Fruit fly (Drosophila melanogaster): ENCODE data around the gene inaF-A.
A peak's percentile ranks its signal among the peaks of the same experiment; 100 is the strongest.

inaF-A gene

dm6 chrX:11684462-11684861 lies 49.2 kb downstream of the inaF-A start:
- TF ChIP-seq Vsx2 (GFP tag; optimal IDR thresholded peaks at IDR 0.05; ENCODE audit: partially characterized antibody): no peak
- TF ChIP-seq Jra (GFP tag; optimal IDR thresholded peaks at IDR 0.05): no peak
- TF ChIP-seq brk (GFP tag; optimal IDR thresholded peaks at IDR 0.05): peak; percentile 26
- peak; percentile 49 for TF ChIP-seq h (GFP tag; optimal IDR thresholded peaks at IDR 0.05)
- no peak for TF ChIP-seq HLH106 (tag; optimal IDR thresholded peaks at IDR 0.05)
- no peak for TF ChIP-seq lola (GFP tag; optimal IDR thresholded peaks at IDR 0.05)
- peak; percentile 64 for TF ChIP-seq Rel (GFP tag; optimal IDR thresholded peaks at IDR 0.05)
- TF ChIP-seq Rel (tag; optimal IDR thresholded peaks at IDR 0.05): peak; percentile 56
- TF ChIP-seq jim (GFP tag; optimal IDR thresholded peaks at IDR 0.05): no peak
- peak; percentile 40 for TF ChIP-seq fru (GFP tag; optimal IDR thresholded peaks at IDR 0.05)
- no peak for TF ChIP-seq dsf (GFP tag; optimal IDR thresholded peaks at IDR 0.05; ENCODE audit: borderline replicate concordance)
- peak; percentile 61 for TF ChIP-seq rgr (GFP tag; optimal IDR thresholded peaks at IDR 0.05)
- TF ChIP-seq Abd-B (GFP tag; optimal IDR thresholded peaks at IDR 0.05): no peak
- no peak for TF ChIP-seq CG9705 (GFP tag; optimal IDR thresholded peaks at IDR 0.05)
- TF ChIP-seq usp (GFP tag; optimal IDR thresholded peaks at IDR 0.05): no peak
- no peak for TF ChIP-seq N (GFP tag; optimal IDR thresholded peaks at IDR 0.05)
- peak; percentile 17 for TF ChIP-seq dmrt93B (GFP tag; optimal IDR thresholded peaks at IDR 0.05)
- peak; percentile 8 for TF ChIP-seq sage (GFP tag; optimal IDR thresholded peaks at IDR 0.05)
- no peak for TF ChIP-seq Hr78 (GFP tag; optimal IDR thresholded peaks at IDR 0.05)
- no peak for TF ChIP-seq CG32264 (GFP tag; optimal IDR thresholded peaks at IDR 0.05)
- TF ChIP-seq br (GFP tag; optimal IDR thresholded peaks at IDR 0.05): no peak
- no peak for TF ChIP-seq CrebA (GFP tag; optimal IDR thresholded peaks at IDR 0.05; ENCODE audit: borderline replicate concordance)
- TF ChIP-seq foxo (GFP tag; optimal IDR thresholded peaks at IDR 0.05): peak in 1 of 2 experiments; percentile 34
- TF ChIP-seq sv (GFP tag; optimal IDR thresholded peaks at IDR 0.05): no peak
- no peak for TF ChIP-seq Dfd (GFP tag; optimal IDR thresholded peaks at IDR 0.05)
- no peak for TF ChIP-seq GATAd (GFP tag; optimal IDR thresholded peaks at IDR 0.05)
- TF ChIP-seq Dif (GFP tag; optimal IDR thresholded peaks at IDR 0.05; ENCODE audit: partially characterized antibody): no peak
- peak; percentile 59 for TF ChIP-seq Sp1 (GFP tag; optimal IDR thresholded peaks at IDR 0.05)
- no peak for TF ChIP-seq Mio (GFP tag; optimal IDR thresholded peaks at IDR 0.05)
- no peak for TF ChIP-seq Myc (optimal IDR thresholded peaks at IDR 0.05)
- peak; percentile 25 for TF ChIP-seq OdsH (GFP tag; optimal IDR thresholded peaks at IDR 0.05)
- no peak for TF ChIP-seq dl (GFP tag; optimal IDR thresholded peaks at IDR 0.05; ENCODE audit: insufficient read depth in 1 of 2, partially characterized antibody in 2 of 2)
- no peak for TF ChIP-seq pan (optimal IDR thresholded peaks at IDR 0.05)
- no peak for TF ChIP-seq tai (GFP tag; optimal IDR thresholded peaks at IDR 0.05)
- TF ChIP-seq woc (GFP tag; optimal IDR thresholded peaks at IDR 0.05): peak; percentile 70
- TF ChIP-seq psq (GFP tag; optimal IDR thresholded peaks at IDR 0.05): peak; percentile 75
- TF ChIP-seq Hnf4 (GFP tag; optimal IDR thresholded peaks at IDR 0.05): peak; percentile 51
- TF ChIP-seq ey (GFP tag; optimal IDR thresholded peaks at IDR 0.05): peak; percentile 19
- TF ChIP-seq Hr83 (GFP tag; optimal IDR thresholded peaks at IDR 0.05; ENCODE audit: poor library complexity, severe bottlenecking): peak; percentile 73

- TF ChIP-seq br (GFP tag; optimal IDR thresholded peaks at IDR 0.05): peak; percentile 12
- peak; percentile 52 for TF ChIP-seq h (GFP tag; optimal IDR thresholded peaks at IDR 0.05)
- TF ChIP-seq Mio (GFP tag; optimal IDR thresholded peaks at IDR 0.05): no peak
- TF ChIP-seq Rel (GFP tag; optimal IDR thresholded peaks at IDR 0.05): no peak
- TF ChIP-seq Rel (tag; optimal IDR thresholded peaks at IDR 0.05): peak; percentile 60
- no peak for TF ChIP-seq CrebA (GFP tag; optimal IDR thresholded peaks at IDR 0.05; ENCODE audit: borderline replicate concordance)
- TF ChIP-seq pan (optimal IDR thresholded peaks at IDR 0.05): no peak
- no peak for TF ChIP-seq woc (GFP tag; optimal IDR thresholded peaks at IDR 0.05)
- peak; percentile 71 for TF ChIP-seq Dif (GFP tag; optimal IDR thresholded peaks at IDR 0.05; ENCODE audit: partially characterized antibody)
- no peak for TF ChIP-seq Vsx2 (GFP tag; optimal IDR thresholded peaks at IDR 0.05; ENCODE audit: partially characterized antibody)
- peak; percentile 24 for TF ChIP-seq Hr83 (GFP tag; optimal IDR thresholded peaks at IDR 0.05; ENCODE audit: poor library complexity, severe bottlenecking)
- TF ChIP-seq rgr (GFP tag; optimal IDR thresholded peaks at IDR 0.05): peak; percentile 40
- peak; percentile 32 for TF ChIP-seq Sp1 (GFP tag; optimal IDR thresholded peaks at IDR 0.05)
- TF ChIP-seq Hnf4 (GFP tag; optimal IDR thresholded peaks at IDR 0.05): no peak
- no peak for TF ChIP-seq CG9705 (GFP tag; optimal IDR thresholded peaks at IDR 0.05)
- TF ChIP-seq OdsH (GFP tag; optimal IDR thresholded peaks at IDR 0.05): no peak
- no peak for TF ChIP-seq lola (GFP tag; optimal IDR thresholded peaks at IDR 0.05)
- no peak for TF ChIP-seq brk (GFP tag; optimal IDR thresholded peaks at IDR 0.05)
- TF ChIP-seq dl (GFP tag; optimal IDR thresholded peaks at IDR 0.05; ENCODE audit: insufficient read depth in 1 of 2, partially characterized antibody in 2 of 2): peak in 1 of 2 experiments; percentile 15
- TF ChIP-seq fru (GFP tag; optimal IDR thresholded peaks at IDR 0.05): peak; percentile 36
Observed at dm6 chrX:11683480-11683879, 50.2 kb downstream of the inaF-A start.

Measured in whole organism, wandering third instar larva.